Worm (Caenorhabditis elegans): Measurements from ENCODE around the gene T22B2.5.

- no peak for TF ChIP-seq egl-27 (tag; optimal IDR thresholded peaks at IDR 0.05)
- TF ChIP-seq nhr-12 (tag; optimal IDR thresholded peaks at IDR 0.05): no peak
- no peak for TF ChIP-seq skn-1 (tag; optimal IDR thresholded peaks at IDR 0.05)
- no peak for TF ChIP-seq R02D3.7 (tag; optimal IDR thresholded peaks at IDR 0.05)
- TF ChIP-seq ztf-11 (tag; optimal IDR thresholded peaks at IDR 0.05): no peak
- TF ChIP-seq nhr-6 (tag; optimal IDR thresholded peaks at IDR 0.05): no peak
- TF ChIP-seq ZK546.5 (tag; optimal IDR thresholded peaks at IDR 0.05): no peak
- no peak for TF ChIP-seq gmeb-1 (tag; optimal IDR thresholded peaks at IDR 0.05)
- TF ChIP-seq ztf-4 (tag; optimal IDR thresholded peaks at IDR 0.05): no peak
- no peak for TF ChIP-seq unc-62 (GFP tag; optimal IDR thresholded peaks at IDR 0.05)
- no peak for TF ChIP-seq elt-1 (tag; optimal IDR thresholded peaks at IDR 0.05)
- TF ChIP-seq alr-1 (tag; optimal IDR thresholded peaks at IDR 0.05): no peak
Observed at ce11 chrX:3917013-3917412, 5.8 kb upstream of the T22B2.5 start, which contains the start of gene T22B2.3.

All from whole organism, L2 larva.